Fruit fly (Drosophila melanogaster) Kc167 (cell line): Measurements from ENCODE around the gene CG34355.

Source experiments
- Myc ChIP-seq: fragments of >200 bp; optimal IDR thresholded peaks from 2 replicates; lab custom pipeline; 2017; ENCODE audit warnings: missing external identifiers
- Sin3A ChIP-seq: fragments of >200 bp; optimal IDR thresholded peaks from 2 replicates; lab custom pipeline; 2018; ENCODE audit warnings: missing external identifiers
- h ChIP-seq: fragments of >200 bp; optimal IDR thresholded peaks from 3 replicates; lab custom pipeline; 2018; ENCODE audit warnings: missing external identifiers
- insv ChIP-seq: fragments of >200 bp; optimal IDR thresholded peaks from 3 replicates; lab custom pipeline; 2018; ENCODE audit warnings: missing external identifiers
- psq ChIP-seq: fragments of >200 bp; optimal IDR thresholded peaks from 2 replicates; lab custom pipeline; 2017; ENCODE audit warnings: missing external identifiers
- ttk ChIP-seq: sonication (Bioruptor generic); optimal IDR thresholded peaks from 2 replicates; lab custom pipeline; 2017; ENCODE audit warnings: missing external identifiers

Gene CG34355

DNA sequence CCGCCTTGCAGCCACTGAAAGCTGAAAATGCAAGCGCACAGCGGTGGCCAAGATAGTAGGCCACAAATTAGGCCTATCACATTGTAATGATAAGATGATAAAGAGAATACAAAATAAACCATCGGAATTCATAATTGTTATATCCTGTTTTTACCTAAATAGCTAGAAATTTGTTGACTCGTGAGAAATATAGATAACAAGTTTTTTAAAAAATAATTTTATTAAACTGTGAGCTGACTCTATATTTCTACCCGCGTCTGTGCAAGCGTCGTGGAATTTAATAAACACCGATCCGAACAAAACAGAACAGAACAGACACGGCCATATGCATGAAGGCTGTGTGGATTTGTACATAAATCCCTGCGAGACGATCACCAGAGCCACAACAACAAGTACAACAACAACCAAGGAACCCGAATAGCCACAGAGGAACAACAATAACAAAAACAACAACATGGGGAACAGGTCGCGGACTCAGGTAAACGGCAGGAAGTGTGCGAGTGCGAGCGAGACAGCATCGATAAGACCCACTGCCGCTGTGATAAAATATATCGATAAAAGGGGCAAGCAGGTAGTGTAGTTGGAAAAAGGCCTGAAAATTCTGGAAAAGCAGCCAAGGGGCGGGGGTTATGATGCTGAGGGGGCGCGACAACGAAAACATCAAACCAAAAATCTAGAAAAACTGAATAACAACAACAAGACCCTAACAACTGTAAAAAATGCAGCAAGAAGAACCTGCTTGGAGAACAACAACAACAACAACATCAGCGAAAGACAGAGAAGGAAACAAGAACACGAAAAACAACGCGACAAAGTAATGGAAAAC is 82.8 kb downstream of the CG34355 start:
- no peak for TF ChIP-seq Myc
- no peak for TF ChIP-seq insv (lab: Kevin White, UChicago)
- TF ChIP-seq Sin3A (lab: Kevin White, UChicago) = no peak

DNA sequence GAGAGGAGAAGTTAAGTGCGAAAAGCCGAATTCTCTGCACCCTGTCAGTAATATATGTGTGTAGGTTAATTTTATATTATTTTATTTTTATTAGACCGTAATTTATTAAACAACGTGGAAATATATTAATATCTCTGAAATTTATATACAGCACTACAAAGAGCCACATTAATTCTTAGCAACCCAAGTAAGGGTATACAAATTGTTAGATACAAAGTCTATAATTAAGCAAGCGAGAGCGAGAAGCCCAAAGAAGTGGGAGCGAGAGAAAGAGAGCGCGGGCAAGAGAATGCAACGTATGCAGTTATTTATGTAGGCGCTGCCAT is 83.4 kb downstream of the CG34355 start:
- TF ChIP-seq Sin3A (lab: Kevin White, UChicago) = no peak
- no peak for TF ChIP-seq psq (lab: Kevin White, UChicago)
- TF ChIP-seq h = no peak
- no peak for TF ChIP-seq ttk
- no peak for TF ChIP-seq Myc
- TF ChIP-seq insv (lab: Kevin White, UChicago) = no peak

DNA sequence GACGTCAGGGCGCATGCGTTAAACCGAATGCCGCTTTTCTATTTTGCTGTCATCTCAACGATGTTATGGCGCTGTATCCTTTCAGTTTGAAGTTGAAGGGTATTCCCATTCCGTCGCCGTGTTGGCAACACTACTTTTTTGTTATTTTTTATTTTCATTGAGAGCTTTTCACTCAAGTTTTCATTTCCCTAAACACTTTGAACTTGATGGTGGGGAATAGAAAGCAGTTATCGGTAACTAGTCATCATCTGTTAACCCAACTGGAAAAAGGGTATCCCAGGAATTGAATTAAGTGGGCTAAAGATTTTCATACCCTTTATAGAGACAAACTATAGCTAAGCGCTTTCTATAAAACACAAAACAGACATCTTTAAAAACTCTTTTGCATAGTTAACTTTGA is 83.9 kb downstream of the CG34355 start:
- TF ChIP-seq ttk = no peak
- TF ChIP-seq psq (lab: Kevin White, UChicago) = no peak
- TF ChIP-seq Myc = no peak
- TF ChIP-seq insv (lab: Kevin White, UChicago) = no peak
- no peak for TF ChIP-seq Sin3A (lab: Kevin White, UChicago)
- TF ChIP-seq h = no peak

DNA sequence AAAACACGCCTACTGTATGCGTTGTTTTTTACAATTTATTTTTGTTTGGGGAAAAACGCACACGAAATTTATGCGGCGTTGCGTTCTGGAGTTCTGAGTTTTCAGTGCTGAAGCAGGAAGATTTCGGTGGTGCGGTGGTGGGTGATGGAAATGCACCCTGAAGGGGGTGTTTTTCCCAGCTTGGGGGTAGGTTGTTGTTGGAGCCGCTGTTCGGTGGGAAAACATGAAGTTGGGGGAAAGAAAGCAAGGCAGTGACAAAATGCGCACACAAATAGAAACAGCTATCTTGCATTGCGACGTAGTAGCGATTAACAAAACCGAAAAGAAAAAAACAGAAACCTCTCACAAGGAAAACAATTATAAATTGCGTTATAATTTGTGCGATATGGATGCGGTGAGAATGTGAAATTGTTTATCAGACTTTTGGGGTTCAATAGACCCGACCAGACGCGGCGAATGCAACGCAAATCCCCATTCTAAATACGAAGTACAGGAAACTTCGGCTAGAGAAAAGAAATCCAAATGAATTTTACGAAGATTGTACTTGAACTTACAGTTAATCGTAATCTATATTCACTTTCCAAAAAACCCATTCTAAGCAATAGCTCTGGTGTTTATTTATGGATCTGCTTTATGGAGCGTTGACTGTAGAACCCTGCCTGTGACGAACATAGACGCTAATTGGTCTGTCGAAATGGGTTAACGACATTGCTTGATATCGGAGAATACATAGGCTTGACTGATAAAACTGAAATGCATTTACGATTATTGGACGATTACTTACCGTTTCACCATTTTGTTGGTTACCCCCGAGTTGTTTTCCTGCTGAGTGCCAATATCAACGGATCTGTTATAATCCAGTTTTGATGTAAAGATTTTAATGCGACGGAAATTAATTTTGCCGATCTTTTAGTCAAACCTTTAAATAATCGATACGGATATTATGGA is 84.9 kb downstream of the CG34355 start:
- TF ChIP-seq Myc (no peak), Sin3A (lab: Kevin White, UChicago) (no peak), h (no peak), psq (lab: Kevin White, UChicago) (no peak), ttk (no peak), insv (lab: Kevin White, UChicago) (no peak)

DNA sequence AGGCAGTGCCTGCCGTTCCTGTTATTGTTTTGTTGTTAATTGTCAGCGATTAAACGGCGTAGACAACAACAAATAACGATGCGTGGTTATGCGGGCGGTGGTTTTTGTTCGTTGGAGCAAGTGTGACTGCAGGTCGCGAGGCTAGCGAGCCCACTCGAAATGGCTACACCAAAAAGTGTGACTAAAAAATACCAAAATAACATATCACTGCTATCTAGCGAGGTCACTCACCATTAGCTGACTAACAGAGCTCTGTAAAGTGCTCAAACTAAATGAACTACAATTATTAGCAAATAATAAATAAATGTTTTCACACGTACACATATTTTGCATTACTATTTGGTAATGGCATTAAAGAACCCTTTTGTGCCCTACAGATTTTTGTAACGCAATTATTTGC is 86.3 kb downstream of the CG34355 start, which contains the start of gene Pli:
Gene Pli, minus strand, starts transcription at position 131 of the 400 bp plus-strand sequence.
- no peak for TF ChIP-seq Sin3A (lab: Kevin White, UChicago)
- no peak for TF ChIP-seq psq (lab: Kevin White, UChicago)
- TF ChIP-seq ttk = no peak
- no peak for TF ChIP-seq h
- no peak for TF ChIP-seq insv (lab: Kevin White, UChicago)
- TF ChIP-seq Myc = no peak

DNA sequence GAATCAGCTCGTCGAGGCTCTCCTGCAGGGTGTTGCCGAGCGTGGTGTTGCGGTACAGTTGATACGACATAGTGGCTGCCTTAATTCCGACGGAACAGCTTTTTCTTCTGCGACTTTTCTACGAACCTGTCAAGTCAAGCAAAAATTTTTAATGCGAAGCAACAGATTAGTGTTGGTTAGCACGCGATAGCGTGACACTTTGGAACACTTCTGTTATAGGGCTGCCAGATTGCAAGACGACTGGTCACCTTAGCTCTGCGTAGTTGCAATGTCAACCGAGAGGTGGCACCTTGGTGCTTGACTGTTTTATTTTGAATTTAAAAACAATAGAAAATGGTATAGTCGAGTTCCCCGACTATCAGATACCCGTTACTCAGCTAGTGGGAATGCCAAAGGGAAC is 87.2 kb downstream of the CG34355 start, which contains the start of gene TfIIA-S:
Gene TfIIA-S, minus strand, starts transcription at position 175 of the 400 bp plus-strand sequence.
- TF ChIP-seq insv (lab: Kevin White, UChicago) (no peak), Sin3A (lab: Kevin White, UChicago) (no peak), h (no peak), psq (lab: Kevin White, UChicago) (no peak), ttk (no peak), Myc (no peak)

DNA sequence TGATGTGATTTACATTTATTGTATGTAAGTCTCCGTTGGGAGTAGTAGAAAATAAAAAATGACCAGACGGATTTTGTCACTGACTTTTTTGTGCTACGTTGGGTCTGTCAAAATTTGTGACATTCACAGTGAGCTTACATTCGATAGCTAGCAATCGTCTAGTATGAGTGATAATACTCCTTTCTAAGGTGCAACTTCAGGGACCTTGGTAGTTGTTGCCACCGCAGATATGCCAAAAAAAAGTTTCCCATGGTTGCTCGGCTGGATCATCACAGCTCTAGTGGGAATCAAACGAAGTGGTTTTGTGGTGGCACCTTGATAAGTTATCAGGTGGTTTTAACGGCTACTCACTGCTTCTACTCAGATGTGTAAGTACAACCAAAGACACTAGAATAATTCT is 89.8 kb downstream of the CG34355 start, which contains the start of gene tbrd-1:
Gene tbrd-1, minus strand, starts transcription at position 101 of the 400 bp plus-strand sequence.
- no peak for TF ChIP-seq ttk
- no peak for TF ChIP-seq insv (lab: Kevin White, UChicago)
- TF ChIP-seq Myc = no peak
- TF ChIP-seq Sin3A (lab: Kevin White, UChicago) = no peak
- TF ChIP-seq h = no peak
- TF ChIP-seq psq (lab: Kevin White, UChicago) = no peak

DNA sequence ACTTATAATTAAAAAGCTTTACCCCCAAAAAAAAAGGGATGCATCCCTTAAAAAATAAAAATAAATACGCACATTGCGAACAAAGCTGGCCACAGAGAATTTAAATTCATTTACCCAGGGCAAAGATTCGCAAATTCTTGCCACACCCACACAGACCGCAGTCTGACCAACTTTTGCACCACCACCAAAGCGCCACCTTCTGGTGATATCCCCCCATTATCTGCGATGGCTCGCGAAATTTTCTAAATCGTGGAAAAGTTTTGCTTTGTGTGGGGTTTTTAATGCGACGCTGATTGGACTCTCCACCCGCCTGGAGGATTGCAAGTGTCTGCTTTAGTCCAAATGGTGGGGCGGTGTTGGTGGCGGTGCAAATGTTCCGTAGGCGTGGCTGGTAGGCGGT is 96.4 kb downstream of the CG34355 start:
- TF ChIP-seq h (no peak), insv (lab: Kevin White, UChicago) (no peak), ttk (no peak), Myc (no peak), psq (lab: Kevin White, UChicago) (no peak), Sin3A (lab: Kevin White, UChicago) (no peak)

DNA sequence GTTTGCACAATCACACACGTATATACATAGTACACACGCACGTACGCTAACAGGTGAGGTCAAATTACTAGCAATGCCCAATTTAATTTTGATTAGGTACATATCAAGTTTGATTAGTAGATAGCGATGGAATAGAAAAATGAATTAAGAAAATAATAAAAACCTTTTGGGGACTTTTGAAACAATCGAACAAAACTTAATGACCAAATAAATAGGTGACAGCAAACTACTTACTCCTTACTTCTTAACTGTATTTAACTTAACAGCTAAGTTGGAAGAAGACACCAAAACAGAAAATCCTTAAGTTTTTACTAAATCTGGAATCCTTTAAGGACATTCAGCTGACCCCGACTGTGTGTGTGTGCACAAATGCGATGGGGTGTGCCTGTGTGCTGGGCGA is 98.4 kb downstream of the CG34355 start:
- no peak for TF ChIP-seq Sin3A (lab: Kevin White, UChicago)
- TF ChIP-seq psq (lab: Kevin White, UChicago) = no peak
- no peak for TF ChIP-seq insv (lab: Kevin White, UChicago)
- TF ChIP-seq Myc = no peak
- no peak for TF ChIP-seq ttk
- no peak for TF ChIP-seq h

DNA sequence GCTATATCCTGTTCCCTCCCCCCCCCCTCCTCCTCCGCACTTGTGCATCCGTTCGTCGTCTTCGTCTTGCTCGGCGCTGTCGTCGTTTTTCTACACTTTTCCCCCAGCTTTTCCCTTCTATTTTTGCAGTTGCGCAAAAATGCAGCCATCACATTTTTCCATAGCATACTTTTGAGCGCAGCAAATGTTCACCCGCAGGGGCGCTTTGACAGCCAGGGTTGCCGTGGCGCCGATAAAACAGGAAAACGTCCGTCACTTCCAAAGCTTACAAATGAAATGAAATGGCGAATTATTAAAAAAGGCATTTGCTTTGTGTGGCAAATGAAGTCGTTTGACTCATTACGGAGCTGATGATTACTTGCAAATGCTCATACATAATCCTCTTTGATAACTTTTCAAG is 98.9 kb downstream of the CG34355 start:
- TF ChIP-seq ttk (no peak), psq (lab: Kevin White, UChicago) (no peak), Myc (no peak), Sin3A (lab: Kevin White, UChicago) (no peak), h (no peak), insv (lab: Kevin White, UChicago) (no peak)

DNA sequence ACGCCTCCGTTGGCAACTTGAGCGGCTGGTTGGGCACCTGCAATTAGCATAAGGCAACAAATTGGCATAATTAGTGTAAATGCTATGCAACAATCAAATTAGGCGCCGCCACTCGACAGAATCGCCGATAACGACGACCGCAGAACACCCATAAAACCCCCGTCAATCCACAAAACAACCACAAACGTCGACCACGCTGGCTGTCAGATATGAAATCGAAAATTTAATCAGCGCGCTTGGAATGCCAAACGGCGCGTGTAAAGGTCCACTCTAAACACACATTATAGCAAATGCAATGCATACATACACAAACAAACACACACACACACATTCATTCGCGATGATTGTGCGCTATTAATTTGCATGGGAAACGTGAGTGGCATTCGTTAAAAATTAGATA is 99.8 kb downstream of the CG34355 start:
- TF ChIP-seq h (no peak), ttk (no peak), Sin3A (lab: Kevin White, UChicago) (no peak), insv (lab: Kevin White, UChicago) (no peak), psq (lab: Kevin White, UChicago) (no peak), Myc (no peak)
